Worm (Caenorhabditis elegans) whole organism, midembryonic: ENCODE measurements around the gene vap-1.

Experiments used
- T22C8.4 ChIP-seq: fragments of 200-800 bp; sonication (Bioruptor generic); IDR thresholded peaks from 2 replicates; pipeline ENCODE4 v1.3.6; 2022; ENCODE audit warnings: missing genetic modification characterization, missing compliant biosample characterization
- cog-1 ChIP-seq: sonication (generic microtip); optimal IDR thresholded peaks from 2 replicates; lab custom pipeline; 2016; ENCODE audit warnings: missing genetic modification characterization, missing compliant biosample characterization
- flt-1 ChIP-seq: fragments of 200-800 bp; sonication (Bioruptor generic); IDR thresholded peaks from 2 replicates; pipeline ENCODE4 v1.3.6; 2022; ENCODE audit warnings: missing genetic modification characterization, missing compliant biosample characterization
- klf-2 ChIP-seq: fragments of 200-800 bp; sonication (Bioruptor generic); conservative IDR thresholded peaks from 2 replicates; pipeline ENCODE4 v1.3.6; 2022; ENCODE audit warnings: missing genetic modification reagents, missing genetic modification characterization, missing compliant biosample characterization
- med-1 ChIP-seq: sonication (generic microtip); optimal IDR thresholded peaks from 2 replicates; lab custom pipeline; 2017; ENCODE audit warnings: missing genetic modification characterization, mild to moderate bottlenecking, missing compliant biosample characterization, antibody characterized with exemption, missing genetic modification reagents; ENCODE audit not compliant: insufficient read depth
- tab-1 ChIP-seq: fragments of 200-800 bp; sonication (Bioruptor generic); IDR thresholded peaks from 2 replicates; pipeline ENCODE4 v1.3.6; 2022; ENCODE audit warnings: missing genetic modification characterization, missing compliant biosample characterization
- ztf-23 ChIP-seq: fragments of 200-800 bp; sonication (Bioruptor generic); IDR thresholded peaks from 2 replicates; pipeline ENCODE4 v1.3.6; 2022; ENCODE audit warnings: missing genetic modification reagents, missing genetic modification characterization, missing compliant biosample characterization
- ztf-29 ChIP-seq: fragments of 200-800 bp; sonication (Bioruptor generic); IDR thresholded peaks from 2 replicates; pipeline ENCODE4 v1.3.6; 2022; ENCODE audit warnings: missing genetic modification reagents, missing genetic modification characterization, missing compliant biosample characterization

- TF ChIP-seq flt-1 (GFP tag; lab: Robert Waterston, UW) (no peak), med-1 (no peak), klf-2 (GFP tag; lab: Robert Waterston, UW) (no peak), ztf-29 (GFP tag; lab: Robert Waterston, UW) (no peak), tab-1 (GFP tag; lab: Robert Waterston, UW) (no peak), ztf-23 (no peak), T22C8.4 (GFP tag; lab: Robert Waterston, UW) (no peak), cog-1 (tag; lab: Kevin White, UChicago) (no peak)
Observed at ce11 chrX:17413868-17414267, 17.5 kb upstream of the vap-1 start, which contains the start of gene crb-1.
